Fruit fly (Drosophila melanogaster): ENCODE results near the gene Gr39b.

- TF ChIP-seq CG8119 (GFP tag; IDR thresholded peaks at IDR 0.05) (no peak), Blimp-1 (GFP tag; optimal IDR thresholded peaks at IDR 0.05) (no peak), Hr39 (GFP tag; optimal IDR thresholded peaks at IDR 0.05) (no peak), CG16779 (tag; optimal IDR thresholded peaks at IDR 0.05) (no peak), topi (GFP tag; optimal IDR thresholded peaks at IDR 0.05) (no peak), CG8319 (GFP tag; optimal IDR thresholded peaks at IDR 0.05) (no peak), fkh (GFP tag; optimal IDR thresholded peaks at IDR 0.05) (no peak), esn (GFP tag; optimal IDR thresholded peaks at IDR 0.05) (no peak), Gug (GFP tag; IDR thresholded peaks at IDR 0.05) (no peak), dsx (GFP tag; optimal IDR thresholded peaks at IDR 0.05; ENCODE audit: poor library complexity, severe bottlenecking) (no peak), Lpt (GFP tag; optimal IDR thresholded peaks at IDR 0.05) (no peak), Hr38 (GFP tag; optimal IDR thresholded peaks at IDR 0.05) (no peak), vri (GFP tag; optimal IDR thresholded peaks at IDR 0.05) (no peak), Smox (GFP tag; optimal IDR thresholded peaks at IDR 0.05) (no peak)
These were observed at the start of gene Gr39b for dm6 chr2L:21369606-21370005.
